Worm (Caenorhabditis elegans): ENCODE data around the gene F10C2.5.

ce11 chrV:12063036-12063435, 17.8 kb downstream of the F10C2.5 start, which contains the start of gene clh-6:
- TF ChIP-seq ZK546.5 (tag; optimal IDR thresholded peaks at IDR 0.05) (no peak), lin-39 (tag; optimal IDR thresholded peaks at IDR 0.05) (no peak), fos-1 (tag; optimal IDR thresholded peaks at IDR 0.05) (no peak), nhr-77 (tag; optimal IDR thresholded peaks at IDR 0.05) (no peak), aly-2 (tag; optimal IDR thresholded peaks at IDR 0.05) (no peak), daf-12 (tag; optimal IDR thresholded peaks at IDR 0.05) (no peak), daf-19 (GFP tag; conservative IDR thresholded peaks at IDR 0.05) (no peak)
